Fruit fly (Drosophila melanogaster) whole organism, embryonic: ENCODE data around the gene CG12783.

Experiments used
- Awh ChIP-seq: fragments of 200-800 bp; sonication (Bioruptor generic); IDR thresholded peaks from 2 replicates; pipeline ENCODE4, ENCODE4 v1.3.6; 2022; ENCODE audit warnings: missing biosample characterization, missing genetic modification characterization
- B-H2 ChIP-seq: fragments of 200-800 bp; sonication (Bioruptor generic); optimal IDR thresholded peaks from 2 replicates; lab custom pipeline; 2018; ENCODE audit warnings: missing biosample characterization, mild to moderate bottlenecking, missing genetic modification characterization
- Bgb ChIP-seq: fragments of 200-800 bp; sonication (Bioruptor generic); IDR thresholded peaks from 2 replicates; pipeline ENCODE4 v1.3.6; 2022; ENCODE audit warnings: missing biosample characterization, missing genetic modification characterization; ENCODE audit not compliant: partially characterized antibody
- CG12769 ChIP-seq: fragments of 200-800 bp; sonication (Bioruptor generic); optimal IDR thresholded peaks from 2 replicates; lab custom pipeline; 2019; ENCODE audit warnings: missing biosample characterization, mild to moderate bottlenecking, missing genetic modification characterization, moderate library complexity
- CG13287 ChIP-seq: fragments of 200-800 bp; sonication (Bioruptor generic); IDR thresholded peaks from 2 replicates; pipeline ENCODE4 v1.3.6; 2022; ENCODE audit warnings: missing biosample characterization, missing genetic modification characterization; ENCODE audit not compliant: partially characterized antibody
- CG13624 ChIP-seq: fragments of 200-800 bp; sonication (Bioruptor generic); optimal IDR thresholded peaks from 2 replicates; lab custom pipeline; 2016; ENCODE audit warnings: missing biosample characterization, missing genetic modification characterization
- CG13894 ChIP-seq: fragments of 200-800 bp; sonication (Bioruptor generic); optimal IDR thresholded peaks from 3 replicates; lab custom pipeline; 2018; ENCODE audit warnings: missing biosample characterization, mild to moderate bottlenecking, missing genetic modification characterization, moderate library complexity
- CG15269 ChIP-seq: fragments of 200-800 bp; sonication (Bioruptor generic); optimal IDR thresholded peaks from 2 replicates; lab custom pipeline; 2018; ENCODE audit warnings: missing biosample characterization, mild to moderate bottlenecking, missing genetic modification characterization, moderate library complexity
- CG1647 ChIP-seq: fragments of 200-800 bp; sonication (Bioruptor generic); optimal IDR thresholded peaks from 3 replicates; lab custom pipeline; 2016; ENCODE audit warnings: missing biosample characterization, missing genetic modification characterization
- CG17612 ChIP-seq: fragments of 200-800 bp; sonication (Bioruptor generic); IDR thresholded peaks from 2 replicates; pipeline ENCODE4 v1.3.6; 2022; ENCODE audit warnings: missing biosample characterization, missing genetic modification characterization
- CG17829 ChIP-seq: fragments of 200-800 bp; optimal IDR thresholded peaks from 2 replicates; lab custom pipeline; 2019; ENCODE audit warnings: missing biosample characterization, mild to moderate bottlenecking, missing genetic modification characterization, moderate library complexity
- CG2129 ChIP-seq: fragments of 200-800 bp; sonication (Bioruptor generic); IDR thresholded peaks from 2 replicates; pipeline ENCODE4 v1.3.6; 2022; ENCODE audit warnings: missing biosample characterization, missing genetic modification characterization; ENCODE audit not compliant: partially characterized antibody
- CG3281 ChIP-seq: fragments of 200-800 bp; sonication (Bioruptor generic); optimal IDR thresholded peaks from 3 replicates; lab custom pipeline; 2017; ENCODE audit warnings: missing biosample characterization, mild to moderate bottlenecking, missing genetic modification characterization
- CG34224 ChIP-seq: fragments of 200-800 bp; sonication (Bioruptor generic); IDR thresholded peaks from 3 replicates; pipeline ENCODE4 v1.3.6; 2022; ENCODE audit warnings: missing biosample characterization, missing genetic modification characterization; ENCODE audit not compliant: partially characterized antibody
- CG34422 ChIP-seq: fragments of 200-800 bp; sonication (Bioruptor generic); IDR thresholded peaks from 3 replicates; pipeline ENCODE4 v1.3.6; 2022; ENCODE audit warnings: missing biosample characterization, missing genetic modification characterization
- CG4820 ChIP-seq: fragments of 200-800 bp; sonication (Bioruptor generic); optimal IDR thresholded peaks from 3 replicates; lab custom pipeline; 2016; ENCODE audit warnings: missing biosample characterization, missing genetic modification characterization
- CG6654 ChIP-seq: fragments of 200-800 bp; sonication (Bioruptor generic); optimal IDR thresholded peaks from 2 replicates; lab custom pipeline; 2017; ENCODE audit warnings: missing biosample characterization, mild to moderate bottlenecking, missing genetic modification characterization
- CG7987 ChIP-seq: fragments of 200-800 bp; sonication (Bioruptor generic); optimal IDR thresholded peaks from 2 replicates; lab custom pipeline; 2018; ENCODE audit warnings: missing biosample characterization, mild to moderate bottlenecking, missing genetic modification characterization, moderate library complexity
- CG8359 ChIP-seq: fragments of 200-800 bp; sonication (Bioruptor generic); optimal IDR thresholded peaks from 2 replicates; lab custom pipeline; 2017; ENCODE audit warnings: missing biosample characterization, mild to moderate bottlenecking, missing genetic modification characterization, borderline replicate concordance
- CG9727 ChIP-seq: fragments of 200-800 bp; sonication (Bioruptor generic); optimal IDR thresholded peaks from 3 replicates; lab custom pipeline; 2017; ENCODE audit warnings: missing biosample characterization, mild to moderate bottlenecking, missing genetic modification characterization
- CoRest ChIP-seq: fragments of 200-800 bp; sonication (Bioruptor generic); optimal IDR thresholded peaks from 3 replicates; lab custom pipeline; 2018; ENCODE audit warnings: missing biosample characterization, mild to moderate bottlenecking, missing genetic modification characterization, moderate library complexity
- Deaf1 ChIP-seq: fragments of 200-800 bp; optimal IDR thresholded peaks from 3 replicates; lab custom pipeline; 2019; ENCODE audit warnings: missing biosample characterization, mild to moderate bottlenecking, missing genetic modification characterization, moderate library complexity
- Dip3 ChIP-seq: fragments of 200-800 bp; sonication (Bioruptor generic); optimal IDR thresholded peaks from 3 replicates; lab custom pipeline; 2016; ENCODE audit warnings: missing biosample characterization, missing genetic modification characterization
- Doc3 ChIP-seq: fragments of 200-800 bp; sonication (Bioruptor generic); IDR thresholded peaks from 3 replicates; pipeline ENCODE4 v1.3.6; 2022; ENCODE audit warnings: missing biosample characterization, missing genetic modification characterization; ENCODE audit not compliant: partially characterized antibody
- Drgx ChIP-seq: fragments of 200-800 bp; sonication (Bioruptor generic); IDR thresholded peaks from 2 replicates; pipeline ENCODE4 v1.3.6; 2022; ENCODE audit warnings: missing biosample characterization, missing genetic modification characterization
- HmgZ ChIP-seq: fragments of 200-800 bp; sonication (Bioruptor generic); optimal IDR thresholded peaks from 2 replicates; lab custom pipeline; 2018; ENCODE audit warnings: missing biosample characterization, mild to moderate bottlenecking, missing genetic modification characterization
- Hmr ChIP-seq: fragments of 200-800 bp; sonication (Bioruptor generic); optimal IDR thresholded peaks from 3 replicates; lab custom pipeline; 2017; ENCODE audit warnings: mild to moderate bottlenecking, missing biosample characterization, missing genetic modification reagents, missing genetic modification characterization
- Hr3 ChIP-seq: fragments of 200-800 bp; sonication (Bioruptor generic); optimal IDR thresholded peaks from 3 replicates; lab custom pipeline; 2016; ENCODE audit warnings: missing biosample characterization, missing genetic modification characterization
- Kr ChIP-seq: fragments of 200-800 bp; sonication (Bioruptor generic); optimal IDR thresholded peaks from 2 replicates; lab custom pipeline; 2017; ENCODE audit warnings: missing biosample characterization, mild to moderate bottlenecking, missing genetic modification characterization
- Med ChIP-seq: fragments of 200-800 bp; sonication (Bioruptor generic); peaks from one replicate; lab custom pipeline; 2016; ENCODE audit warnings: missing biosample characterization, missing genetic modification characterization, mild to moderate bottlenecking, inconsistent platforms, moderate library complexity
- NK7.1 ChIP-seq: fragments of 200-800 bp; sonication (Bioruptor generic); optimal IDR thresholded peaks from 3 replicates; lab custom pipeline; 2016; ENCODE audit warnings: missing biosample characterization, missing genetic modification characterization
- NfI ChIP-seq: fragments of 200-800 bp; sonication (Bioruptor generic); optimal IDR thresholded peaks from 3 replicates; lab custom pipeline; 2018; ENCODE audit warnings: missing biosample characterization, mild to moderate bottlenecking, missing genetic modification characterization, moderate library complexity
- Scr ChIP-seq: fragments of 200-800 bp; sonication (Bioruptor generic); IDR thresholded peaks from 2 replicates; pipeline ENCODE4 v1.3.6; 2022; ENCODE audit warnings: missing biosample characterization, missing genetic modification characterization; ENCODE audit not compliant: partially characterized antibody
- Taf1 ChIP-seq: fragments of 200-800 bp; sonication (Bioruptor generic); IDR thresholded peaks from 2 replicates; pipeline ENCODE4 v1.3.6; 2022; ENCODE audit warnings: missing biosample characterization, missing genetic modification characterization
- bbx ChIP-seq: fragments of 200-800 bp; sonication (Bioruptor generic); IDR thresholded peaks from 2 replicates; pipeline ENCODE4 v1.3.6; 2022; ENCODE audit warnings: missing biosample characterization, missing genetic modification characterization; ENCODE audit not compliant: partially characterized antibody
- chm ChIP-seq: fragments of 200-800 bp; sonication (Bioruptor generic); IDR thresholded peaks from 2 replicates; pipeline ENCODE4 v1.3.6; 2022; ENCODE audit warnings: missing biosample characterization, missing genetic modification characterization
- ci ChIP-seq: fragments of 200-800 bp; sonication (Bioruptor generic); IDR thresholded peaks from 3 replicates; pipeline ENCODE4 v1.3.6; 2022; ENCODE audit warnings: missing biosample characterization, missing genetic modification characterization
- corto ChIP-seq: fragments of 200-800 bp; sonication (Bioruptor generic); optimal IDR thresholded peaks from 2 replicates; lab custom pipeline; 2016; ENCODE audit warnings: missing biosample characterization, mild to moderate bottlenecking, missing genetic modification characterization, moderate library complexity
- danr ChIP-seq: fragments of 200-800 bp; sonication (Bioruptor generic); IDR thresholded peaks from 2 replicates; pipeline ENCODE4 v1.3.6; 2022; ENCODE audit warnings: missing biosample characterization, missing genetic modification characterization
- ewg ChIP-seq: fragments of 200-800 bp; sonication (Bioruptor generic); optimal IDR thresholded peaks from 3 replicates; lab custom pipeline; 2017; ENCODE audit warnings: mild to moderate bottlenecking, missing biosample characterization, missing genetic modification reagents, missing genetic modification characterization
- fd64A ChIP-seq: fragments of 200-800 bp; sonication (Bioruptor generic); optimal IDR thresholded peaks from 3 replicates; lab custom pipeline; 2018; ENCODE audit warnings: missing biosample characterization, mild to moderate bottlenecking, missing genetic modification characterization
- gfzf ChIP-seq: fragments of 200-800 bp; sonication (Bioruptor generic); optimal IDR thresholded peaks from 2 replicates; lab custom pipeline; 2016; ENCODE audit warnings: missing biosample characterization, mild to moderate bottlenecking, missing genetic modification characterization, moderate library complexity
- grn ChIP-seq: fragments of 200-800 bp; sonication (Bioruptor generic); optimal IDR thresholded peaks from 3 replicates; lab custom pipeline; 2017; ENCODE audit warnings: missing biosample characterization, missing genetic modification characterization
- gt ChIP-seq: fragments of 200-800 bp; sonication (Bioruptor generic); IDR thresholded peaks from 2 replicates; pipeline ENCODE4 v1.3.6; 2022; ENCODE audit warnings: missing biosample characterization, missing genetic modification characterization
- hbn ChIP-seq: fragments of 200-800 bp; sonication (Bioruptor generic); IDR thresholded peaks from 2 replicates; pipeline ENCODE4 v1.3.6; 2022; ENCODE audit warnings: missing biosample characterization, missing genetic modification characterization; ENCODE audit not compliant: partially characterized antibody
- luna ChIP-seq: fragments of 200-800 bp; sonication (Bioruptor generic); optimal IDR thresholded peaks from 2 replicates; lab custom pipeline; 2016; ENCODE audit warnings: missing biosample characterization, missing genetic modification characterization
- mirr ChIP-seq: fragments of 200-800 bp; sonication (Bioruptor generic); optimal IDR thresholded peaks from 3 replicates; lab custom pipeline; 2018; ENCODE audit warnings: missing biosample characterization, mild to moderate bottlenecking, missing genetic modification characterization
- shn ChIP-seq: fragments of 200-800 bp; sonication (Bioruptor generic); optimal IDR thresholded peaks from 3 replicates; lab custom pipeline; 2016; ENCODE audit warnings: missing biosample characterization, missing genetic modification characterization
- sim ChIP-seq: fragments of 200-800 bp; sonication (Bioruptor generic); IDR thresholded peaks from 2 replicates; pipeline ENCODE4 v1.3.6; 2022; ENCODE audit warnings: missing biosample characterization, missing genetic modification characterization
- sob ChIP-seq: fragments of 200-800 bp; sonication (Bioruptor generic); IDR thresholded peaks from 2 replicates; pipeline ENCODE4 v1.3.6; 2022; ENCODE audit warnings: missing biosample characterization, missing genetic modification characterization
- unpg ChIP-seq: fragments of 200-800 bp; sonication (Bioruptor generic); optimal IDR thresholded peaks from 3 replicates; lab custom pipeline; 2018; ENCODE audit warnings: missing biosample characterization, mild to moderate bottlenecking, missing genetic modification characterization, moderate library complexity

Gene CG12783

DNA sequence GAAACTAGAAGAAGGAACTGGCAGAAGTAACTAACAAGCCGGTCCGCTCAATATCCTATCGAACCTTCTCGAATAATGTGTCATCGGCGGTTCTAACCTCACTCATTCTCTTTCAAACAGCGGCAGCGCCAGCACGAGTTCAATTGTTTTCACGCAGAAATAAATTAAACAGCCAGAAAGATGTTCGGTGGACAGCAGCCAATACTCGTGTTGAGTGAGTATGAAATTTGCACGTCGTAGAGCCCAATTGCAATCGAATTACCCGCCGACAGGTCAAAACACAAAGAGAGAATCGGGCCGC, 34.5 kb upstream of the CG12783 start (continued):
- TF ChIP-seq CG2129 (GFP tag; lab: Robert Waterston, UW) (no peak), CG34224 (GFP tag; lab: Robert Waterston, UW) (peak; percentile 77; the same call in 2 of the 3 replicates), NfI (GFP tag; lab: Kevin White, UChicago) (no peak), CG6654 (GFP tag; lab: Kevin White, UChicago) (no peak), CG12769 (no peak), CoRest (no peak), CG4820 (GFP tag; lab: Kevin White, UChicago) (no peak), shn (GFP tag; lab: Kevin White, UChicago) (no peak), Kr (GFP tag; lab: Kevin White, UChicago) (no peak), CG13894 (no peak), Deaf1 (tag; lab: Kevin White, UChicago) (no peak), Drgx (GFP tag; lab: Robert Waterston, UW) (no peak), bbx (GFP tag; lab: Robert Waterston, UW) (peak; percentile 2; the same call in 1 of the 2 replicates), CG17612 (GFP tag; lab: Robert Waterston, UW) (no peak), luna (GFP tag; lab: Kevin White, UChicago) (no peak), Bgb (GFP tag; lab: Robert Waterston, UW) (no peak; the same call in 1 of the 2 replicates), corto (GFP tag; lab: Kevin White, UChicago) (no peak), HmgZ (tag; lab: Kevin White, UChicago) (no peak), unpg (GFP tag; lab: Kevin White, UChicago) (no peak), Doc3 (GFP tag; lab: Robert Waterston, UW) (no peak; the same call in 2 of the 3 replicates), Scr (GFP tag; lab: Robert Waterston, UW) (peak; percentile 50; the same call in 1 of the 2 replicates), Hmr (GFP tag; lab: Kevin White, UChicago) (no peak), fd64A (GFP tag; lab: Kevin White, UChicago) (no peak), hbn (GFP tag; lab: Robert Waterston, UW) (peak; percentile 43; the same call in 1 of the 2 replicates), CG15269 (tag; lab: Kevin White, UChicago) (no peak), grn (no peak), CG17829 (tag; lab: Kevin White, UChicago) (no peak), sim (GFP tag; lab: Robert Waterston, UW) (no peak), CG13624 (no peak), CG9727 (GFP tag; lab: Kevin White, UChicago) (no peak), Taf1 (GFP tag; lab: Robert Waterston, UW) (no peak), chm (GFP tag; lab: Robert Waterston, UW) (no peak), Awh (GFP tag; lab: Robert Waterston, UW) (no peak), CG7987 (GFP tag; lab: Kevin White, UChicago) (no peak), CG13287 (GFP tag; lab: Robert Waterston, UW) (peak; percentile 22; the same call in 1 of the 2 replicates), Hr3 (GFP tag; lab: Kevin White, UChicago) (no peak), CG34422 (GFP tag; lab: Robert Waterston, UW) (peak; percentile 61; the same call in 1 of the 3 replicates), gt (no peak), ci (GFP tag; lab: Robert Waterston, UW) (no peak), Dip3 (GFP tag; lab: Kevin White, UChicago) (no peak), CG8359 (GFP tag; lab: Kevin White, UChicago) (no peak), B-H2 (GFP tag; lab: Kevin White, UChicago) (no peak), sob (GFP tag; lab: Robert Waterston, UW) (no peak), CG3281 (GFP tag; lab: Kevin White, UChicago) (no peak), Med (peak; percentile 43), mirr (GFP tag; lab: Kevin White, UChicago) (peak; percentile 2), ewg (no peak), NK7.1 (no peak), CG1647 (GFP tag; lab: Kevin White, UChicago) (no peak), gfzf (GFP tag; lab: Kevin White, UChicago) (no peak), danr (no peak)
